Fruit fly (Drosophila melanogaster) whole organism, embryonic: ENCODE measurements around the gene plx.

Experiments used
- Ada2b ChIP-seq: fragments of 200-800 bp; sonication (Bioruptor generic); IDR thresholded peaks from 2 replicates; pipeline ENCODE4 v1.3.6; 2022; ENCODE audit warnings: missing biosample characterization, missing genetic modification characterization
- Atf6 ChIP-seq: fragments of 200-800 bp; sonication (Bioruptor generic); IDR thresholded peaks from 2 replicates; pipeline ENCODE4 v1.3.6; 2022; ENCODE audit warnings: missing biosample characterization, missing genetic modification characterization
- CG10274 ChIP-seq: fragments of 200-800 bp; sonication (Bioruptor generic); optimal IDR thresholded peaks from 3 replicates; lab custom pipeline; 2017; ENCODE audit warnings: missing biosample characterization, mild to moderate bottlenecking, missing genetic modification characterization
- CG10366 ChIP-seq: fragments of 200-800 bp; sonication (Bioruptor generic); IDR thresholded peaks from 2 replicates; pipeline ENCODE4 v1.3.6; 2022; ENCODE audit warnings: missing biosample characterization, missing genetic modification characterization
- CG10462 ChIP-seq: fragments of 200-800 bp; sonication (Bioruptor generic); optimal IDR thresholded peaks from 2 replicates; lab custom pipeline; 2016; ENCODE audit warnings: missing biosample characterization, missing genetic modification characterization
- CG11456 ChIP-seq: fragments of 200-800 bp; sonication (Bioruptor generic); IDR thresholded peaks from 3 replicates; pipeline ENCODE4 v1.3.6; 2022; ENCODE audit warnings: missing biosample characterization, missing genetic modification characterization
- CG12104 ChIP-seq: fragments of 200-800 bp; sonication (Bioruptor generic); optimal IDR thresholded peaks from 3 replicates; lab custom pipeline; 2016; ENCODE audit warnings: missing biosample characterization, missing genetic modification characterization
- CG12659 ChIP-seq: fragments of 200-800 bp; sonication (Bioruptor generic); optimal IDR thresholded peaks from 3 replicates; lab custom pipeline; 2017; ENCODE audit warnings: mild to moderate bottlenecking, missing biosample characterization, missing genetic modification reagents, missing genetic modification characterization
- CG13123 ChIP-seq: fragments of 200-800 bp; sonication (Bioruptor generic); optimal IDR thresholded peaks from 2 replicates; lab custom pipeline; 2016; ENCODE audit warnings: missing biosample characterization, missing genetic modification characterization
- CG15514 ChIP-seq: fragments of 200-800 bp; sonication (Bioruptor generic); optimal IDR thresholded peaks from 3 replicates; lab custom pipeline; 2017; ENCODE audit warnings: missing biosample characterization, missing genetic modification characterization, mild to moderate bottlenecking, moderate library complexity, missing genetic modification reagents
- CG15601 ChIP-seq: fragments of 200-800 bp; sonication (Bioruptor generic); optimal IDR thresholded peaks from 3 replicates; lab custom pipeline; 2019; ENCODE audit warnings: missing biosample characterization, mild to moderate bottlenecking, missing genetic modification characterization, moderate library complexity
- CG17385 ChIP-seq: fragments of 200-800 bp; sonication (Bioruptor generic); optimal IDR thresholded peaks from 3 replicates; lab custom pipeline; 2018; ENCODE audit warnings: missing biosample characterization, mild to moderate bottlenecking, missing genetic modification characterization
- CG2875 ChIP-seq: fragments of 200-800 bp; sonication (Bioruptor generic); optimal IDR thresholded peaks from 2 replicates; lab custom pipeline; 2017; ENCODE audit warnings: missing biosample characterization, mild to moderate bottlenecking, missing genetic modification characterization, missing genetic modification reagents
- CG2889 ChIP-seq: fragments of 200-800 bp; sonication (Bioruptor generic); IDR thresholded peaks from 3 replicates; pipeline ENCODE4 v1.3.6; 2022; ENCODE audit warnings: missing biosample characterization, missing genetic modification characterization
- CG32767 ChIP-seq: fragments of 200-800 bp; sonication (Bioruptor generic); IDR thresholded peaks from 2 replicates; pipeline ENCODE4 v1.3.6; 2022; ENCODE audit warnings: missing biosample characterization, missing genetic modification characterization
- CG4328 ChIP-seq: fragments of 200-800 bp; sonication (Bioruptor generic); optimal IDR thresholded peaks from 3 replicates; lab custom pipeline; 2017; ENCODE audit warnings: missing biosample characterization, missing genetic modification reagents, missing genetic modification characterization
- CG4854 ChIP-seq: fragments of 200-800 bp; sonication (Bioruptor generic); optimal IDR thresholded peaks from 2 replicates; lab custom pipeline; 2016; ENCODE audit warnings: missing biosample characterization, missing genetic modification characterization, inconsistent platforms
- CG6254 ChIP-seq: fragments of 200-800 bp; sonication (Bioruptor generic); optimal IDR thresholded peaks from 3 replicates; lab custom pipeline; 2017; ENCODE audit warnings: mild to moderate bottlenecking, missing biosample characterization, missing genetic modification reagents, missing genetic modification characterization
- CG6813 ChIP-seq: fragments of 200-800 bp; sonication (Bioruptor generic); optimal IDR thresholded peaks from 2 replicates; lab custom pipeline; 2017; ENCODE audit warnings: missing biosample characterization, missing genetic modification characterization, mild to moderate bottlenecking, moderate library complexity, missing genetic modification reagents
- CG6854 ChIP-seq: fragments of 200-800 bp; sonication (Bioruptor generic); optimal IDR thresholded peaks from 3 replicates; lab custom pipeline; 2017; ENCODE audit warnings: missing biosample characterization, mild to moderate bottlenecking, missing genetic modification characterization
- CG7556 ChIP-seq: fragments of 200-800 bp; sonication (Bioruptor generic); optimal IDR thresholded peaks from 2 replicates; lab custom pipeline; 2017; ENCODE audit warnings: missing biosample characterization, mild to moderate bottlenecking, missing genetic modification characterization
- CG7987 ChIP-seq: fragments of 200-800 bp; sonication (Bioruptor generic); optimal IDR thresholded peaks from 2 replicates; lab custom pipeline; 2018; ENCODE audit warnings: missing biosample characterization, mild to moderate bottlenecking, missing genetic modification characterization, moderate library complexity
- Dll ChIP-seq: fragments of 200-800 bp; sonication (Bioruptor generic); IDR thresholded peaks from 4 replicates; pipeline ENCODE4 v1.3.6; 2022; ENCODE audit warnings: missing biosample characterization, missing genetic modification characterization; ENCODE audit not compliant: partially characterized antibody
- Dref ChIP-seq: fragments of 200-800 bp; sonication (Bioruptor generic); IDR thresholded peaks from 2 replicates; pipeline ENCODE4 v1.3.6; 2022; ENCODE audit warnings: missing biosample characterization, missing genetic modification characterization
- Fer3 ChIP-seq: fragments of 200-800 bp; sonication (Bioruptor generic); optimal IDR thresholded peaks from 2 replicates; lab custom pipeline; 2018; ENCODE audit warnings: missing biosample characterization, mild to moderate bottlenecking, missing genetic modification characterization, moderate library complexity
- Gsc ChIP-seq: fragments of 200-800 bp; sonication (Bioruptor generic); IDR thresholded peaks from 2 replicates; pipeline ENCODE4 v1.3.6; 2022; ENCODE audit warnings: missing biosample characterization, missing genetic modification characterization
- MTF-1 ChIP-seq: fragments of 200-800 bp; sonication (Bioruptor generic); optimal IDR thresholded peaks from 2 replicates; lab custom pipeline; 2018; ENCODE audit warnings: missing biosample characterization, mild to moderate bottlenecking, missing genetic modification characterization, borderline replicate concordance
- PHDP ChIP-seq: fragments of 200-800 bp; sonication (Bioruptor generic); optimal IDR thresholded peaks from 3 replicates; lab custom pipeline; 2018; ENCODE audit warnings: missing biosample characterization, mild to moderate bottlenecking, missing genetic modification characterization, moderate library complexity
- Rx ChIP-seq: fragments of 200-800 bp; sonication (Bioruptor generic); IDR thresholded peaks from 2 replicates; pipeline ENCODE4 v1.3.6; 2022; ENCODE audit warnings: missing biosample characterization, missing genetic modification characterization
- Tbp ChIP-seq: fragments of >200 bp; optimal IDR thresholded peaks from 2 replicates; lab custom pipeline; 2018; ENCODE audit warnings: missing biosample characterization, missing genetic modification characterization
- YL-1 ChIP-seq: fragments of 200-800 bp; sonication (Bioruptor generic); optimal IDR thresholded peaks from 3 replicates; lab custom pipeline; 2017; ENCODE audit warnings: missing biosample characterization, mild to moderate bottlenecking, missing genetic modification characterization
- br ChIP-seq: fragments of >200 bp; optimal IDR thresholded peaks from 2 replicates; lab custom pipeline; 2017
- caup ChIP-seq: fragments of 200-800 bp; sonication (Bioruptor generic); optimal IDR thresholded peaks from 3 replicates; lab custom pipeline; 2017; ENCODE audit warnings: missing biosample characterization, mild to moderate bottlenecking, missing genetic modification characterization, moderate library complexity; ENCODE audit not compliant: severe bottlenecking
- cwo ChIP-seq: fragments of 200-800 bp; sonication (Bioruptor generic); optimal IDR thresholded peaks from 3 replicates; lab custom pipeline; 2017; ENCODE audit warnings: missing biosample characterization, missing genetic modification characterization, mild to moderate bottlenecking, moderate library complexity, missing genetic modification reagents
- dan ChIP-seq: fragments of 200-800 bp; sonication (Bioruptor generic); IDR thresholded peaks from 2 replicates; pipeline ENCODE4 v1.3.6; 2022; ENCODE audit warnings: missing biosample characterization, missing genetic modification characterization
- dimm ChIP-seq: fragments of 200-800 bp; sonication (Bioruptor generic); IDR thresholded peaks from 2 replicates; pipeline ENCODE4 v1.3.6; 2022; ENCODE audit warnings: missing biosample characterization, missing genetic modification characterization
- dysf ChIP-seq: fragments of 200-800 bp; sonication (Bioruptor generic); IDR thresholded peaks from 3 replicates; pipeline ENCODE4 v1.3.6; 2022; ENCODE audit warnings: missing biosample characterization, missing genetic modification characterization
- fd64A ChIP-seq: fragments of 200-800 bp; sonication (Bioruptor generic); optimal IDR thresholded peaks from 3 replicates; lab custom pipeline; 2018; ENCODE audit warnings: missing biosample characterization, mild to moderate bottlenecking, missing genetic modification characterization
- gem ChIP-seq: fragments of 200-800 bp; sonication (Bioruptor generic); optimal IDR thresholded peaks from 2 replicates; lab custom pipeline; 2019; ENCODE audit warnings: missing biosample characterization, mild to moderate bottlenecking, missing genetic modification characterization, moderate library complexity
- gsb ChIP-seq: fragments of 200-800 bp; sonication (Bioruptor generic); IDR thresholded peaks from 2 replicates; pipeline ENCODE4 v1.3.6; 2022; ENCODE audit warnings: missing biosample characterization, missing genetic modification characterization
- insv ChIP-seq, 2 experiments: fragments of 200-800 bp; sonication (Bioruptor generic); optimal IDR thresholded peaks; 3 replicates each; lab custom pipeline; 2016 to 2018; ENCODE audit warnings: missing biosample characterization in 2 of 2, missing genetic modification characterization in 2 of 2
- lab ChIP-seq: fragments of 200-800 bp; sonication (Bioruptor generic); optimal IDR thresholded peaks from 3 replicates; lab custom pipeline; 2017; ENCODE audit warnings: missing biosample characterization, missing genetic modification characterization, mild to moderate bottlenecking, moderate library complexity, missing genetic modification reagents
- odd ChIP-seq: fragments of 200-800 bp; sonication (Bioruptor generic); optimal IDR thresholded peaks from 2 replicates; lab custom pipeline; 2017; ENCODE audit warnings: missing biosample characterization, mild to moderate bottlenecking, missing genetic modification characterization
- pfk ChIP-seq: fragments of 200-800 bp; sonication (Bioruptor generic); optimal IDR thresholded peaks from 2 replicates; lab custom pipeline; 2018; ENCODE audit warnings: missing biosample characterization, mild to moderate bottlenecking, missing genetic modification characterization, moderate library complexity
- pho ChIP-seq: fragments of 200-800 bp; sonication (Bioruptor generic); optimal IDR thresholded peaks from 2 replicates; lab custom pipeline; 2016; ENCODE audit warnings: missing biosample characterization, missing genetic modification characterization
- schlank ChIP-seq: fragments of 200-800 bp; sonication (Bioruptor generic); optimal IDR thresholded peaks from 2 replicates; lab custom pipeline; 2018; ENCODE audit warnings: missing biosample characterization, mild to moderate bottlenecking, missing genetic modification characterization
- sd ChIP-seq: fragments of 200-800 bp; sonication (Bioruptor generic); optimal IDR thresholded peaks from 3 replicates; lab custom pipeline; 2018; ENCODE audit warnings: missing biosample characterization, mild to moderate bottlenecking, missing genetic modification characterization, moderate library complexity
- sens ChIP-seq: fragments of 200-800 bp; sonication (Bioruptor generic); peaks from one replicate; lab custom pipeline; 2016; ENCODE audit warnings: missing biosample characterization, missing genetic modification characterization
- sima ChIP-seq: fragments of 200-800 bp; sonication (Bioruptor generic); optimal IDR thresholded peaks from 2 replicates; lab custom pipeline; 2016; ENCODE audit warnings: missing biosample characterization, missing genetic modification characterization
- wek ChIP-seq: fragments of 200-800 bp; sonication (Bioruptor generic); optimal IDR thresholded peaks from 3 replicates; lab custom pipeline; 2018; ENCODE audit warnings: missing biosample characterization, mild to moderate bottlenecking, missing genetic modification characterization, moderate library complexity
- zen ChIP-seq: fragments of 200-800 bp; sonication (Bioruptor generic); optimal IDR thresholded peaks from 3 replicates; lab custom pipeline; 2018; ENCODE audit warnings: missing biosample characterization, mild to moderate bottlenecking, missing genetic modification characterization, moderate library complexity

plx gene

dm6 chr3R:5746646-5747045 lies 61.0 kb downstream of the plx start:
- peak; percentile 53 for TF ChIP-seq CG15601 (tag; lab: Kevin White, UChicago)
- TF ChIP-seq CG10366 (GFP tag; lab: Robert Waterston, UW), result no peak
- TF ChIP-seq CG2889 (GFP tag; lab: Robert Waterston, UW), result no peak
- TF ChIP-seq Dref (GFP tag; lab: Robert Waterston, UW), result no peak
- TF ChIP-seq Tbp, result no peak
- TF ChIP-seq CG6854 (GFP tag; lab: Kevin White, UChicago), result peak; percentile 66
- TF ChIP-seq caup, result peak; percentile 77
- no peak for TF ChIP-seq CG10274 (GFP tag; lab: Kevin White, UChicago)
- TF ChIP-seq CG32767 (GFP tag; lab: Robert Waterston, UW), result no peak
- peak; percentile 5 for TF ChIP-seq pfk (GFP tag; lab: Kevin White, UChicago)
- TF ChIP-seq dimm, result no peak
- peak; percentile 53 for TF ChIP-seq PHDP
- no peak for TF ChIP-seq dan (GFP tag; lab: Robert Waterston, UW)
- TF ChIP-seq Atf6 (GFP tag; lab: Robert Waterston, UW), result peak; percentile 41; the same call in 1 of the 2 replicates
- TF ChIP-seq CG10462 (GFP tag; lab: Kevin White, UChicago), result no peak
- TF ChIP-seq dysf (GFP tag; lab: Robert Waterston, UW), result no peak
- TF ChIP-seq Rx (GFP tag; lab: Robert Waterston, UW), result no peak
- no peak for TF ChIP-seq zen (tag; lab: Kevin White, UChicago)
- TF ChIP-seq CG17385 (GFP tag; lab: Kevin White, UChicago), result peak; percentile 10
- TF ChIP-seq CG7556 (GFP tag; lab: Kevin White, UChicago), result peak; percentile 44
- TF ChIP-seq CG6254 (GFP tag; lab: Kevin White, UChicago), result peak; percentile 32
- TF ChIP-seq Fer3, result peak; percentile 42
- TF ChIP-seq gem (tag; lab: Kevin White, UChicago), result no peak
- TF ChIP-seq CG4328, result peak; percentile 44
- no peak for TF ChIP-seq gsb
- TF ChIP-seq MTF-1, result peak; percentile 18
- TF ChIP-seq fd64A (GFP tag; lab: Kevin White, UChicago), result peak; percentile 8
- TF ChIP-seq sens (GFP tag; lab: Kevin White, UChicago), result peak; percentile 78
- TF ChIP-seq br (lab: Kevin White, UChicago), result no peak
- TF ChIP-seq Gsc (GFP tag; lab: Robert Waterston, UW), result no peak
- TF ChIP-seq insv (GFP tag; optimal IDR thresholded peaks at IDR 0.05; lab: Kevin White, UChicago), result peak in 1 of 2 experiments; percentile 13
- peak; percentile 2 for TF ChIP-seq CG12104 (GFP tag; lab: Kevin White, UChicago)
- TF ChIP-seq CG12659 (GFP tag; lab: Kevin White, UChicago), result peak; percentile 38
- peak; percentile 38 for TF ChIP-seq schlank (tag; lab: Kevin White, UChicago)
- TF ChIP-seq CG6813 (GFP tag; lab: Kevin White, UChicago), result peak; percentile 81
- TF ChIP-seq CG11456 (GFP tag; lab: Robert Waterston, UW), result no peak
- peak; percentile 60 for TF ChIP-seq odd (GFP tag; lab: Kevin White, UChicago)
- peak; percentile 6 for TF ChIP-seq CG4854 (GFP tag; lab: Kevin White, UChicago)
- no peak for TF ChIP-seq sd (tag; lab: Kevin White, UChicago)
- no peak for TF ChIP-seq sima
- TF ChIP-seq lab (GFP tag; lab: Kevin White, UChicago), result peak; percentile 84
- peak; percentile 12 for TF ChIP-seq pho
- TF ChIP-seq Dll (GFP tag; lab: Robert Waterston, UW), result no peak
- peak; percentile 36 for TF ChIP-seq CG2875 (GFP tag; lab: Kevin White, UChicago)
- TF ChIP-seq CG15514, result peak; percentile 63
- peak; percentile 29 for TF ChIP-seq YL-1 (GFP tag; lab: Kevin White, UChicago)
- TF ChIP-seq wek (GFP tag; lab: Kevin White, UChicago), result peak; percentile 17
- TF ChIP-seq Ada2b (GFP tag; lab: Robert Waterston, UW), result no peak
- peak; percentile 39 for TF ChIP-seq CG7987 (GFP tag; lab: Kevin White, UChicago)
- TF ChIP-seq CG13123 (GFP tag; lab: Kevin White, UChicago), result no peak
- TF ChIP-seq cwo (GFP tag; lab: Kevin White, UChicago), result peak; percentile 31
